Fruit fly (Drosophila melanogaster) whole organism, prepupa: Measurements from ENCODE around the gene glo.

ENCODE experiments used
- Blimp-1 ChIP-seq: fragments of 200-800 bp; sonication (Bioruptor generic); optimal IDR thresholded peaks from 3 replicates; lab custom pipeline; 2017; ENCODE audit warnings: missing biosample characterization, missing genetic modification characterization, mild to moderate bottlenecking, moderate library complexity, missing genetic modification reagents
- CG10669 ChIP-seq: fragments of 200-800 bp; sonication (Bioruptor generic); optimal IDR thresholded peaks from 3 replicates; lab custom pipeline; 2018; ENCODE audit warnings: missing biosample characterization, mild to moderate bottlenecking, missing genetic modification characterization, moderate library complexity
- CG11294 ChIP-seq: fragments of 200-800 bp; sonication (Bioruptor generic); IDR thresholded peaks from 2 replicates; pipeline ENCODE4 v1.3.6; 2022; ENCODE audit warnings: missing biosample characterization, missing genetic modification characterization
- CG11762 ChIP-seq: fragments of 200-800 bp; sonication (Bioruptor generic); optimal IDR thresholded peaks from 3 replicates; lab custom pipeline; 2016; ENCODE audit warnings: missing biosample characterization, missing genetic modification characterization; ENCODE audit not compliant: insufficient read depth
- CG11902 ChIP-seq: fragments of 200-800 bp; sonication (Bioruptor generic); optimal IDR thresholded peaks from 3 replicates; lab custom pipeline; 2016; ENCODE audit warnings: missing biosample characterization, missing genetic modification characterization
- CG15336 ChIP-seq: fragments of 200-800 bp; sonication (Bioruptor generic); IDR thresholded peaks from 2 replicates; pipeline ENCODE4 v1.3.6; 2022; ENCODE audit warnings: missing biosample characterization, missing genetic modification characterization
- CG1621 ChIP-seq: fragments of 200-800 bp; sonication (Bioruptor generic); optimal IDR thresholded peaks from 3 replicates; lab custom pipeline; 2018; ENCODE audit warnings: missing biosample characterization, mild to moderate bottlenecking, missing genetic modification characterization
- CG16779 ChIP-seq: fragments of 200-800 bp; sonication (Bioruptor generic); optimal IDR thresholded peaks from 3 replicates; lab custom pipeline; 2017; ENCODE audit warnings: missing biosample characterization, mild to moderate bottlenecking, missing genetic modification characterization
- CG3032 ChIP-seq: fragments of 200-800 bp; optimal IDR thresholded peaks from 2 replicates; lab custom pipeline; 2019; ENCODE audit warnings: missing biosample characterization, mild to moderate bottlenecking, missing genetic modification characterization, moderate library complexity
- CG31627 ChIP-seq: fragments of 200-800 bp; sonication (Bioruptor generic); optimal IDR thresholded peaks from 3 replicates; lab custom pipeline; 2016; ENCODE audit warnings: missing biosample characterization, missing genetic modification characterization
- CG32006 ChIP-seq: fragments of 200-800 bp; sonication (Bioruptor generic); optimal IDR thresholded peaks from 3 replicates; lab custom pipeline; 2017; ENCODE audit warnings: missing biosample characterization, mild to moderate bottlenecking, missing genetic modification characterization
- CG34406 ChIP-seq: fragments of 200-800 bp; sonication (Bioruptor generic); optimal IDR thresholded peaks from 3 replicates; lab custom pipeline; 2016; ENCODE audit warnings: missing biosample characterization, missing genetic modification characterization
- CG3919 ChIP-seq: fragments of 200-800 bp; sonication (Bioruptor generic); optimal IDR thresholded peaks from 3 replicates; lab custom pipeline; 2016; ENCODE audit warnings: missing biosample characterization, missing genetic modification characterization
- CG4318 ChIP-seq: fragments of 200-800 bp; sonication (Bioruptor generic); optimal IDR thresholded peaks from 3 replicates; lab custom pipeline; 2017; ENCODE audit warnings: missing biosample characterization, mild to moderate bottlenecking, missing genetic modification characterization
- CG6276 ChIP-seq: fragments of 200-800 bp; sonication (Bioruptor generic); optimal IDR thresholded peaks from 2 replicates; lab custom pipeline; 2017; ENCODE audit warnings: missing biosample characterization, mild to moderate bottlenecking, missing genetic modification characterization
- CG6792 ChIP-seq: fragments of 200-800 bp; sonication (Bioruptor generic); optimal IDR thresholded peaks from 3 replicates; lab custom pipeline; 2016; ENCODE audit warnings: missing biosample characterization, missing genetic modification characterization
- CG6808 ChIP-seq: fragments of 200-800 bp; sonication (Bioruptor generic); optimal IDR thresholded peaks from 3 replicates; lab custom pipeline; 2017; ENCODE audit warnings: missing biosample characterization, missing genetic modification characterization, mild to moderate bottlenecking, moderate library complexity, missing genetic modification reagents
- CG6854 ChIP-seq: fragments of 200-800 bp; sonication (Bioruptor generic); optimal IDR thresholded peaks from 2 replicates; lab custom pipeline; 2017; ENCODE audit warnings: missing biosample characterization, mild to moderate bottlenecking, missing genetic modification characterization
- CG7368 ChIP-seq: fragments of 200-800 bp; sonication (Bioruptor generic); optimal IDR thresholded peaks from 3 replicates; lab custom pipeline; 2016; ENCODE audit warnings: missing biosample characterization, missing genetic modification characterization
- CG9139 ChIP-seq: fragments of 200-800 bp; sonication (Bioruptor generic); optimal IDR thresholded peaks from 3 replicates; lab custom pipeline; 2017; ENCODE audit warnings: missing biosample characterization, mild to moderate bottlenecking, missing genetic modification characterization
- Eip75B ChIP-seq: fragments of 200-800 bp; sonication (Bioruptor generic); optimal IDR thresholded peaks from 3 replicates; lab custom pipeline; 2016; ENCODE audit warnings: missing biosample characterization, missing genetic modification characterization
- Eip78C ChIP-seq: fragments of 200-800 bp; sonication (Bioruptor generic); peaks from one replicate; lab custom pipeline; 2016; ENCODE audit warnings: missing biosample characterization, missing genetic modification characterization
- Eip93F ChIP-seq: fragments of 200-800 bp; sonication (Bioruptor generic); optimal IDR thresholded peaks from 2 replicates; lab custom pipeline; 2016; ENCODE audit warnings: missing biosample characterization, mild to moderate bottlenecking, missing genetic modification characterization
- Ets21C ChIP-seq: fragments of 200-800 bp; sonication (Bioruptor generic); optimal IDR thresholded peaks from 3 replicates; lab custom pipeline; 2016; ENCODE audit warnings: missing biosample characterization, missing genetic modification characterization
- Ets96B ChIP-seq: fragments of 200-800 bp; optimal IDR thresholded peaks from 2 replicates; lab custom pipeline; 2019; ENCODE audit warnings: missing biosample characterization, mild to moderate bottlenecking, missing genetic modification characterization, moderate library complexity
- Gug ChIP-seq: fragments of 200-800 bp; sonication (Bioruptor generic); IDR thresholded peaks from 2 replicates; pipeline ENCODE4 v1.3.6; 2022; ENCODE audit warnings: missing biosample characterization, missing genetic modification characterization
- Hr38 ChIP-seq: sonication (Bioruptor generic); optimal IDR thresholded peaks from 2 replicates; lab custom pipeline; 2016; ENCODE audit warnings: missing biosample characterization, missing genetic modification characterization
- Hr39 ChIP-seq: fragments of 200-800 bp; sonication (Bioruptor generic); optimal IDR thresholded peaks from 2 replicates; lab custom pipeline; 2016; ENCODE audit warnings: missing biosample characterization, missing genetic modification characterization
- Hr4 ChIP-seq: fragments of 200-800 bp; sonication (Bioruptor generic); optimal IDR thresholded peaks from 3 replicates; lab custom pipeline; 2016; ENCODE audit warnings: missing biosample characterization, missing genetic modification characterization
- Lpt ChIP-seq: fragments of 200-800 bp; sonication (Bioruptor generic); optimal IDR thresholded peaks from 3 replicates; lab custom pipeline; 2016; ENCODE audit warnings: missing biosample characterization, missing genetic modification characterization
- Met ChIP-seq: fragments of 200-800 bp; sonication (Bioruptor generic); optimal IDR thresholded peaks from 3 replicates; lab custom pipeline; 2016; ENCODE audit warnings: missing biosample characterization, missing genetic modification characterization
- Sox102F ChIP-seq: fragments of 200-800 bp; sonication (Bioruptor generic); optimal IDR thresholded peaks from 2 replicates; lab custom pipeline; 2016; ENCODE audit warnings: missing biosample characterization, mild to moderate bottlenecking, missing genetic modification characterization
- Sox14 ChIP-seq: fragments of 200-800 bp; sonication (Bioruptor generic); optimal IDR thresholded peaks from 3 replicates; lab custom pipeline; 2016; ENCODE audit warnings: missing biosample characterization, missing genetic modification characterization
- Sox15 ChIP-seq: fragments of 200-800 bp; sonication (Bioruptor generic); optimal IDR thresholded peaks from 3 replicates; lab custom pipeline; 2016; ENCODE audit warnings: missing biosample characterization, missing genetic modification characterization
- achi ChIP-seq: fragments of 200-800 bp; sonication (Bioruptor generic); optimal IDR thresholded peaks from 3 replicates; lab custom pipeline; 2016; ENCODE audit warnings: missing biosample characterization, missing genetic modification characterization
- acj6 ChIP-seq: fragments of 200-800 bp; sonication (Bioruptor generic); optimal IDR thresholded peaks from 3 replicates; lab custom pipeline; 2016; ENCODE audit warnings: missing biosample characterization, missing genetic modification characterization
- dac ChIP-seq: fragments of 200-800 bp; sonication (Bioruptor generic); optimal IDR thresholded peaks from 2 replicates; lab custom pipeline; 2017; ENCODE audit warnings: missing biosample characterization, mild to moderate bottlenecking, missing genetic modification characterization
- dsx ChIP-seq: fragments of 200-800 bp; optimal IDR thresholded peaks from 3 replicates; lab custom pipeline; 2019; ENCODE audit warnings: missing biosample characterization, mild to moderate bottlenecking, missing genetic modification characterization, moderate library complexity; ENCODE audit not compliant: poor library complexity, severe bottlenecking
- fd59A ChIP-seq: fragments of 200-800 bp; sonication (Bioruptor generic); optimal IDR thresholded peaks from 2 replicates; lab custom pipeline; 2017; ENCODE audit warnings: missing biosample characterization, mild to moderate bottlenecking, missing genetic modification characterization, missing genetic modification reagents
- fd85E ChIP-seq: fragments of 200-800 bp; sonication (Bioruptor generic); optimal IDR thresholded peaks from 3 replicates; lab custom pipeline; 2016; ENCODE audit warnings: missing biosample characterization, missing genetic modification characterization
- fkh ChIP-seq: fragments of 200-800 bp; sonication (Bioruptor generic); optimal IDR thresholded peaks from 3 replicates; lab custom pipeline; 2017; ENCODE audit warnings: missing biosample characterization, mild to moderate bottlenecking, missing genetic modification characterization, moderate library complexity
- lz ChIP-seq: fragments of 200-800 bp; sonication (Bioruptor generic); optimal IDR thresholded peaks from 3 replicates; lab custom pipeline; 2016; ENCODE audit warnings: missing biosample characterization, missing genetic modification characterization
- pdm3 ChIP-seq: fragments of 200-800 bp; sonication (Bioruptor generic); optimal IDR thresholded peaks from 3 replicates; lab custom pipeline; 2016; ENCODE audit warnings: missing biosample characterization, missing genetic modification characterization
- salr ChIP-seq, 2 experiments: fragments of 200-800 bp; sonication (Bioruptor generic); optimal IDR thresholded peaks; 3 replicates each; lab custom pipeline; 2016 to 2018; ENCODE audit warnings: missing biosample characterization in 2 of 2, missing genetic modification characterization in 2 of 2, mild to moderate bottlenecking in 1 of 2
- spab ChIP-seq: fragments of 200-800 bp; sonication (Bioruptor generic); optimal IDR thresholded peaks from 2 replicates; lab custom pipeline; 2017; ENCODE audit warnings: missing biosample characterization, mild to moderate bottlenecking, missing genetic modification characterization, missing genetic modification reagents
- ss ChIP-seq, 2 experiments: fragments of 200-800 bp; sonication (Bioruptor generic); optimal IDR thresholded peaks; 2 replicates in 1 of 2; 3 replicates in 1 of 2; lab custom pipeline; 2017 to 2018; ENCODE audit warnings: mild to moderate bottlenecking in 2 of 2, missing biosample characterization in 2 of 2, missing genetic modification characterization in 2 of 2, moderate library complexity in 1 of 2
- svp ChIP-seq: fragments of 200-800 bp; sonication (Bioruptor generic); peaks from one replicate; lab custom pipeline; 2016; ENCODE audit warnings: missing biosample characterization, missing genetic modification characterization
- topi ChIP-seq: fragments of 200-800 bp; sonication (Bioruptor generic); optimal IDR thresholded peaks from 3 replicates; lab custom pipeline; 2016; ENCODE audit warnings: missing biosample characterization, missing genetic modification characterization
- vri ChIP-seq: fragments of 200-800 bp; sonication (Bioruptor generic); optimal IDR thresholded peaks from 3 replicates; lab custom pipeline; 2016; ENCODE audit warnings: missing biosample characterization, mild to moderate bottlenecking, missing genetic modification characterization

The glo gene

dm6 chr3R:11778012-11778865, 41.0 kb downstream of the glo start:
- TF ChIP-seq Ets21C, result no peak
- peak; percentile 46 for TF ChIP-seq pdm3 (GFP tag; lab: Kevin White, UChicago)
- peak; percentile 87 for TF ChIP-seq CG32006 (GFP tag; lab: Kevin White, UChicago)
- TF ChIP-seq dac (GFP tag; lab: Kevin White, UChicago), result peak; percentile 53
- peak; percentile 58 for TF ChIP-seq CG11762
- peak; percentile 48 for TF ChIP-seq Lpt (GFP tag; lab: Kevin White, UChicago)
- peak; percentile 77 for TF ChIP-seq Sox15 (GFP tag; lab: Kevin White, UChicago)
- TF ChIP-seq dsx (GFP tag; lab: Kevin White, UChicago), result peak; percentile 58
- TF ChIP-seq CG6854, result peak; percentile 81
- TF ChIP-seq CG31627 (GFP tag; lab: Kevin White, UChicago), result peak; percentile 34
- TF ChIP-seq Sox14, result peak; percentile 49
- TF ChIP-seq achi (GFP tag; lab: Kevin White, UChicago), result peak; percentile 80
- no peak for TF ChIP-seq fkh
- peak; percentile 52 for TF ChIP-seq spab (GFP tag; lab: Kevin White, UChicago)
- no peak for TF ChIP-seq Hr38
- peak; percentile 65 for TF ChIP-seq CG6792 (GFP tag; lab: Kevin White, UChicago)
- TF ChIP-seq CG6808 (GFP tag; lab: Kevin White, UChicago), result peak; percentile 44
- peak; percentile 63 for TF ChIP-seq CG9139 (GFP tag; lab: Kevin White, UChicago)
- peak; percentile 36; the same call in 1 of the 2 replicates for TF ChIP-seq Gug (GFP tag; lab: Robert Waterston, UW)
- peak; percentile 30 to 70 for TF ChIP-seq ss (GFP tag; optimal IDR thresholded peaks at IDR 0.05; lab: Kevin White, UChicago)
- peak; percentile 46 for TF ChIP-seq CG3032
- TF ChIP-seq svp (GFP tag; lab: Kevin White, UChicago), result peak; percentile 81
- no peak for TF ChIP-seq fd85E (GFP tag; lab: Kevin White, UChicago)
- no peak for TF ChIP-seq vri (GFP tag; lab: Kevin White, UChicago)
- TF ChIP-seq Eip78C (GFP tag; lab: Kevin White, UChicago), result peak; percentile 85
- peak; percentile 7 for TF ChIP-seq CG10669
- TF ChIP-seq Met (GFP tag; lab: Kevin White, UChicago), result peak; percentile 54
- TF ChIP-seq CG15336 (GFP tag; lab: Robert Waterston, UW), result peak; percentile 8; the same call in 1 of the 2 replicates
- TF ChIP-seq salr (GFP tag; optimal IDR thresholded peaks at IDR 0.05; lab: Kevin White, UChicago), result peak in 1 of 2 experiments; percentile 80
- TF ChIP-seq CG11294 (GFP tag; lab: Robert Waterston, UW), result no peak; the same call in 1 of the 2 replicates
- TF ChIP-seq CG6276 (GFP tag; lab: Kevin White, UChicago), result peak; percentile 53
- peak; percentile 69 for TF ChIP-seq Eip75B
- peak; percentile 52 for TF ChIP-seq Sox102F (GFP tag; lab: Kevin White, UChicago)
- TF ChIP-seq CG16779 (tag; lab: Kevin White, UChicago), result peak; percentile 12
- TF ChIP-seq Eip93F (GFP tag; lab: Kevin White, UChicago), result peak; percentile 28
- peak; percentile 61 for TF ChIP-seq CG34406 (GFP tag; lab: Kevin White, UChicago)
- TF ChIP-seq Ets96B, result peak; percentile 42
- peak; percentile 54 for TF ChIP-seq CG1621 (tag; lab: Kevin White, UChicago)
- TF ChIP-seq CG11902 (GFP tag; lab: Kevin White, UChicago), result peak; percentile 47
- TF ChIP-seq acj6, result peak; percentile 71
- no peak for TF ChIP-seq CG7368 (GFP tag; lab: Kevin White, UChicago)
- peak; percentile 16 for TF ChIP-seq lz (GFP tag; lab: Kevin White, UChicago)
- peak; percentile 79 for TF ChIP-seq CG4318 (GFP tag; lab: Kevin White, UChicago)
- peak; percentile 63 for TF ChIP-seq fd59A (GFP tag; lab: Kevin White, UChicago)
- TF ChIP-seq CG3919 (GFP tag; lab: Kevin White, UChicago), result peak; percentile 65
- peak; percentile 49 for TF ChIP-seq Hr39 (GFP tag; lab: Kevin White, UChicago)
- peak; percentile 99 for TF ChIP-seq Blimp-1 (GFP tag; lab: Kevin White, UChicago)
- TF ChIP-seq Hr4 (GFP tag; lab: Kevin White, UChicago), result peak; percentile 67
- TF ChIP-seq topi (GFP tag; lab: Kevin White, UChicago), result no peak
